Worm (Caenorhabditis elegans) whole organism, L4 larva: ENCODE measurements around the gene his-42.

Experiments used
- D1046.2 ChIP-seq: fragments of 200-800 bp; sonication (Bioruptor generic); IDR thresholded peaks from 2 replicates; pipeline ENCODE4 v1.3.6; 2022; ENCODE audit warnings: missing genetic modification characterization, missing compliant biosample characterization
- Y48G9A.11 ChIP-seq: fragments of 200-800 bp; sonication (Bioruptor generic); IDR thresholded peaks from 2 replicates; pipeline ENCODE4 v1.3.6; 2022; ENCODE audit warnings: missing genetic modification reagents, missing genetic modification characterization, missing compliant biosample characterization
- aly-2 ChIP-seq: sonication (generic microtip); optimal IDR thresholded peaks from 2 replicates; lab custom pipeline; 2018; ENCODE audit warnings: missing biosample characterization, missing genetic modification characterization
- daf-19 ChIP-seq: fragments of 200-800 bp; sonication (Bioruptor generic); conservative IDR thresholded peaks from 2 replicates; pipeline ENCODE4 v1.3.6; 2022; ENCODE audit warnings: missing genetic modification characterization, missing compliant biosample characterization
- dmd-8 ChIP-seq: fragments of 200-800 bp; sonication (Bioruptor generic); IDR thresholded peaks from 2 replicates; pipeline ENCODE4 v1.3.6; 2022; ENCODE audit warnings: missing genetic modification characterization, missing compliant biosample characterization
- fkh-10 ChIP-seq: fragments of 150-350 bp; optimal IDR thresholded peaks from 2 replicates; lab custom pipeline; 2014; ENCODE audit warnings: missing biosample characterization, missing genetic modification reagents, missing genetic modification characterization
- hlh-30 ChIP-seq: sonication (generic microtip); optimal IDR thresholded peaks from 2 replicates; lab custom pipeline; 2017; ENCODE audit warnings: antibody characterized with exemption, mild to moderate bottlenecking, missing genetic modification characterization, missing compliant biosample characterization; ENCODE audit not compliant: insufficient read depth
- mdl-1 ChIP-seq, 2 experiments: fragments of 150-350 bp in 1 of 2; sonication (generic microtip) in 1 of 2; optimal IDR thresholded peaks; 2 replicates each; lab custom pipeline; 2014 to 2017; ENCODE audit warnings: missing biosample characterization in 2 of 2, missing genetic modification characterization in 2 of 2
- mxl-2 ChIP-seq: fragments of 200-800 bp; sonication (Bioruptor generic); conservative IDR thresholded peaks from 2 replicates; pipeline ENCODE4 v1.3.6; 2022; ENCODE audit warnings: missing genetic modification reagents, missing genetic modification characterization, missing compliant biosample characterization
- nhr-102 ChIP-seq: sonication (generic microtip); optimal IDR thresholded peaks from 2 replicates; lab custom pipeline; 2016; ENCODE audit warnings: mild to moderate bottlenecking, missing genetic modification characterization, moderate library complexity, missing compliant biosample characterization
- nhr-11 ChIP-seq: fragments of 150-350 bp; optimal IDR thresholded peaks from 2 replicates; lab custom pipeline; 2014; ENCODE audit warnings: missing biosample characterization, missing genetic modification characterization
- nhr-111 ChIP-seq: fragments of 200-800 bp; sonication (Bioruptor generic); optimal IDR thresholded peaks from 2 replicates; lab custom pipeline; 2018; ENCODE audit warnings: mild to moderate bottlenecking, missing genetic modification characterization, missing compliant biosample characterization
- pha-4 ChIP-seq, 2 experiments: fragments of 150-350 bp in 1 of 2; fragments of 200-800 bp in 1 of 2; sonication (Bioruptor generic) in 1 of 2; IDR thresholded peaks in 1 of 2; optimal IDR thresholded peaks in 1 of 2; 2 replicates each; pipeline versions ENCODE4 v1.3.6 to Lab custom; 2014 to 2022; ENCODE audit warnings: missing genetic modification characterization in 2 of 2, missing genetic modification reagents in 2 of 2, missing biosample characterization in 1 of 2, missing compliant biosample characterization in 1 of 2
- ztf-11 ChIP-seq: fragments of 150-350 bp; optimal IDR thresholded peaks from 2 replicates; lab custom pipeline; 2014; ENCODE audit warnings: missing biosample characterization, missing genetic modification characterization

ce11 chrII:13830255-13830654 lies 1.8 kb upstream of the his-42 start, which contains the start of gene F08G2.4:
- no peak for TF ChIP-seq pha-4 (GFP tag; IDR thresholded peaks at IDR 0.05; lab: Robert Waterston, UW)
- no peak for TF ChIP-seq pha-4 (tag; optimal IDR thresholded peaks at IDR 0.05; lab: Kevin White, UChicago)
- no peak for TF ChIP-seq dmd-8 (GFP tag; lab: Robert Waterston, UW)
- TF ChIP-seq mxl-2: no peak
- TF ChIP-seq nhr-11 (tag; lab: Kevin White, UChicago): no peak
- TF ChIP-seq nhr-102 (tag; lab: Kevin White, UChicago): no peak
- no peak for TF ChIP-seq fkh-10
- TF ChIP-seq D1046.2 (GFP tag; lab: Robert Waterston, UW): no peak
- TF ChIP-seq nhr-111 (GFP tag; lab: Kevin White, UChicago): no peak
- no peak for TF ChIP-seq mdl-1 (tag; optimal IDR thresholded peaks at IDR 0.05; lab: Kevin White, UChicago)
- no peak for TF ChIP-seq ztf-11 (tag; lab: Kevin White, UChicago)
- no peak for TF ChIP-seq daf-19
- no peak for TF ChIP-seq aly-2 (tag; lab: Kevin White, UChicago)
- no peak for TF ChIP-seq Y48G9A.11 (GFP tag; lab: Robert Waterston, UW)
- no peak for TF ChIP-seq hlh-30
